Worm (Caenorhabditis elegans): Measurements from ENCODE around the gene iglr-2.

ce11 chrIII:8298216-8298920 lies 32.7 kb downstream of the iglr-2 start:
- no peak for TF ChIP-seq unc-39 (tag; optimal IDR thresholded peaks at IDR 0.05)
- TF ChIP-seq ces-1 (GFP tag; optimal IDR thresholded peaks at IDR 0.05) = no peak
- TF ChIP-seq snpc-4 (tag; optimal IDR thresholded peaks at IDR 0.05) = no peak
